Fruit fly (Drosophila melanogaster) whole organism, prepupa: Measurements from ENCODE around the gene CG34183.

Experiments
- Blimp-1 ChIP-seq: fragments of 200-800 bp; sonication (Bioruptor generic); optimal IDR thresholded peaks from 3 replicates; lab custom pipeline; 2017; ENCODE audit warnings: missing biosample characterization, missing genetic modification characterization, mild to moderate bottlenecking, moderate library complexity, missing genetic modification reagents
- CG10631 ChIP-seq: fragments of 200-800 bp; sonication (Bioruptor generic); optimal IDR thresholded peaks from 2 replicates; lab custom pipeline; 2016; ENCODE audit warnings: missing biosample characterization, missing genetic modification characterization
- CG10669 ChIP-seq: fragments of 200-800 bp; sonication (Bioruptor generic); optimal IDR thresholded peaks from 3 replicates; lab custom pipeline; 2018; ENCODE audit warnings: missing biosample characterization, mild to moderate bottlenecking, missing genetic modification characterization, moderate library complexity
- CG11762 ChIP-seq: fragments of 200-800 bp; sonication (Bioruptor generic); optimal IDR thresholded peaks from 3 replicates; lab custom pipeline; 2016; ENCODE audit warnings: missing biosample characterization, missing genetic modification characterization; ENCODE audit not compliant: insufficient read depth
- CG11902 ChIP-seq: fragments of 200-800 bp; sonication (Bioruptor generic); optimal IDR thresholded peaks from 3 replicates; lab custom pipeline; 2016; ENCODE audit warnings: missing biosample characterization, missing genetic modification characterization
- CG1621 ChIP-seq: fragments of 200-800 bp; sonication (Bioruptor generic); optimal IDR thresholded peaks from 3 replicates; lab custom pipeline; 2018; ENCODE audit warnings: missing biosample characterization, mild to moderate bottlenecking, missing genetic modification characterization
- CG3032 ChIP-seq: fragments of 200-800 bp; optimal IDR thresholded peaks from 2 replicates; lab custom pipeline; 2019; ENCODE audit warnings: missing biosample characterization, mild to moderate bottlenecking, missing genetic modification characterization, moderate library complexity
- CG31627 ChIP-seq: fragments of 200-800 bp; sonication (Bioruptor generic); optimal IDR thresholded peaks from 3 replicates; lab custom pipeline; 2016; ENCODE audit warnings: missing biosample characterization, missing genetic modification characterization
- CG32006 ChIP-seq: fragments of 200-800 bp; sonication (Bioruptor generic); optimal IDR thresholded peaks from 3 replicates; lab custom pipeline; 2017; ENCODE audit warnings: missing biosample characterization, mild to moderate bottlenecking, missing genetic modification characterization
- CG34406 ChIP-seq: fragments of 200-800 bp; sonication (Bioruptor generic); optimal IDR thresholded peaks from 3 replicates; lab custom pipeline; 2016; ENCODE audit warnings: missing biosample characterization, missing genetic modification characterization
- CG3919 ChIP-seq: fragments of 200-800 bp; sonication (Bioruptor generic); optimal IDR thresholded peaks from 3 replicates; lab custom pipeline; 2016; ENCODE audit warnings: missing biosample characterization, missing genetic modification characterization
- CG6163 ChIP-seq: fragments of 200-800 bp; sonication (Bioruptor generic); IDR thresholded peaks from 3 replicates; pipeline ENCODE4 v1.3.6; 2022; ENCODE audit warnings: missing biosample characterization, missing genetic modification characterization
- CG6276 ChIP-seq: fragments of 200-800 bp; sonication (Bioruptor generic); optimal IDR thresholded peaks from 2 replicates; lab custom pipeline; 2017; ENCODE audit warnings: missing biosample characterization, mild to moderate bottlenecking, missing genetic modification characterization
- CG6792 ChIP-seq: fragments of 200-800 bp; sonication (Bioruptor generic); optimal IDR thresholded peaks from 3 replicates; lab custom pipeline; 2016; ENCODE audit warnings: missing biosample characterization, missing genetic modification characterization
- CG6808 ChIP-seq: fragments of 200-800 bp; sonication (Bioruptor generic); optimal IDR thresholded peaks from 3 replicates; lab custom pipeline; 2017; ENCODE audit warnings: missing biosample characterization, missing genetic modification characterization, mild to moderate bottlenecking, moderate library complexity, missing genetic modification reagents
- CG6854 ChIP-seq: fragments of 200-800 bp; sonication (Bioruptor generic); optimal IDR thresholded peaks from 2 replicates; lab custom pipeline; 2017; ENCODE audit warnings: missing biosample characterization, mild to moderate bottlenecking, missing genetic modification characterization
- CG7368 ChIP-seq: fragments of 200-800 bp; sonication (Bioruptor generic); optimal IDR thresholded peaks from 3 replicates; lab custom pipeline; 2016; ENCODE audit warnings: missing biosample characterization, missing genetic modification characterization
- CG8319 ChIP-seq: fragments of 200-800 bp; sonication (Bioruptor generic); optimal IDR thresholded peaks from 3 replicates; lab custom pipeline; 2016; ENCODE audit warnings: missing biosample characterization, missing genetic modification characterization
- CG8632 ChIP-seq: fragments of 200-800 bp; sonication (Bioruptor generic); optimal IDR thresholded peaks from 3 replicates; lab custom pipeline; 2016; ENCODE audit warnings: missing biosample characterization, missing genetic modification characterization
- CG9139 ChIP-seq: fragments of 200-800 bp; sonication (Bioruptor generic); optimal IDR thresholded peaks from 3 replicates; lab custom pipeline; 2017; ENCODE audit warnings: missing biosample characterization, mild to moderate bottlenecking, missing genetic modification characterization
- Eip75B ChIP-seq: fragments of 200-800 bp; sonication (Bioruptor generic); optimal IDR thresholded peaks from 3 replicates; lab custom pipeline; 2016; ENCODE audit warnings: missing biosample characterization, missing genetic modification characterization
- Eip78C ChIP-seq: fragments of 200-800 bp; sonication (Bioruptor generic); peaks from one replicate; lab custom pipeline; 2016; ENCODE audit warnings: missing biosample characterization, missing genetic modification characterization
- Eip93F ChIP-seq: fragments of 200-800 bp; sonication (Bioruptor generic); optimal IDR thresholded peaks from 2 replicates; lab custom pipeline; 2016; ENCODE audit warnings: missing biosample characterization, mild to moderate bottlenecking, missing genetic modification characterization
- Ets21C ChIP-seq: fragments of 200-800 bp; sonication (Bioruptor generic); optimal IDR thresholded peaks from 3 replicates; lab custom pipeline; 2016; ENCODE audit warnings: missing biosample characterization, missing genetic modification characterization
- Ets96B ChIP-seq: fragments of 200-800 bp; optimal IDR thresholded peaks from 2 replicates; lab custom pipeline; 2019; ENCODE audit warnings: missing biosample characterization, mild to moderate bottlenecking, missing genetic modification characterization, moderate library complexity
- Gug ChIP-seq: fragments of 200-800 bp; sonication (Bioruptor generic); IDR thresholded peaks from 2 replicates; pipeline ENCODE4 v1.3.6; 2022; ENCODE audit warnings: missing biosample characterization, missing genetic modification characterization
- Hr38 ChIP-seq: sonication (Bioruptor generic); optimal IDR thresholded peaks from 2 replicates; lab custom pipeline; 2016; ENCODE audit warnings: missing biosample characterization, missing genetic modification characterization
- Lpt ChIP-seq: fragments of 200-800 bp; sonication (Bioruptor generic); optimal IDR thresholded peaks from 3 replicates; lab custom pipeline; 2016; ENCODE audit warnings: missing biosample characterization, missing genetic modification characterization
- Met ChIP-seq: fragments of 200-800 bp; sonication (Bioruptor generic); optimal IDR thresholded peaks from 3 replicates; lab custom pipeline; 2016; ENCODE audit warnings: missing biosample characterization, missing genetic modification characterization
- OdsH ChIP-seq: fragments of 200-800 bp; sonication (Bioruptor generic); optimal IDR thresholded peaks from 3 replicates; lab custom pipeline; 2016; ENCODE audit warnings: missing biosample characterization, missing genetic modification characterization
- Smox ChIP-seq: fragments of 200-800 bp; sonication (Bioruptor generic); optimal IDR thresholded peaks from 3 replicates; lab custom pipeline; 2016; ENCODE audit warnings: missing biosample characterization, missing genetic modification characterization
- Sox15 ChIP-seq: fragments of 200-800 bp; sonication (Bioruptor generic); optimal IDR thresholded peaks from 3 replicates; lab custom pipeline; 2016; ENCODE audit warnings: missing biosample characterization, missing genetic modification characterization
- achi ChIP-seq: fragments of 200-800 bp; sonication (Bioruptor generic); optimal IDR thresholded peaks from 3 replicates; lab custom pipeline; 2016; ENCODE audit warnings: missing biosample characterization, missing genetic modification characterization
- acj6 ChIP-seq: fragments of 200-800 bp; sonication (Bioruptor generic); optimal IDR thresholded peaks from 3 replicates; lab custom pipeline; 2016; ENCODE audit warnings: missing biosample characterization, missing genetic modification characterization
- dac ChIP-seq: fragments of 200-800 bp; sonication (Bioruptor generic); optimal IDR thresholded peaks from 2 replicates; lab custom pipeline; 2017; ENCODE audit warnings: missing biosample characterization, mild to moderate bottlenecking, missing genetic modification characterization
- dsx ChIP-seq: fragments of 200-800 bp; optimal IDR thresholded peaks from 3 replicates; lab custom pipeline; 2019; ENCODE audit warnings: missing biosample characterization, mild to moderate bottlenecking, missing genetic modification characterization, moderate library complexity; ENCODE audit not compliant: poor library complexity, severe bottlenecking
- eg ChIP-seq: fragments of 200-800 bp; sonication (Bioruptor generic); IDR thresholded peaks from 3 replicates; pipeline ENCODE4 v1.3.6; 2022; ENCODE audit warnings: missing biosample characterization, missing genetic modification characterization
- esn ChIP-seq: fragments of 200-800 bp; sonication (Bioruptor generic); optimal IDR thresholded peaks from 2 replicates; lab custom pipeline; 2016; ENCODE audit warnings: missing biosample characterization, mild to moderate bottlenecking, missing genetic modification characterization, moderate library complexity
- fd59A ChIP-seq: fragments of 200-800 bp; sonication (Bioruptor generic); optimal IDR thresholded peaks from 2 replicates; lab custom pipeline; 2017; ENCODE audit warnings: missing biosample characterization, mild to moderate bottlenecking, missing genetic modification characterization, missing genetic modification reagents
- fkh ChIP-seq: fragments of 200-800 bp; sonication (Bioruptor generic); optimal IDR thresholded peaks from 3 replicates; lab custom pipeline; 2017; ENCODE audit warnings: missing biosample characterization, mild to moderate bottlenecking, missing genetic modification characterization, moderate library complexity
- pdm3 ChIP-seq: fragments of 200-800 bp; sonication (Bioruptor generic); optimal IDR thresholded peaks from 3 replicates; lab custom pipeline; 2016; ENCODE audit warnings: missing biosample characterization, missing genetic modification characterization
- salr ChIP-seq, 2 experiments: fragments of 200-800 bp; sonication (Bioruptor generic); optimal IDR thresholded peaks; 3 replicates each; lab custom pipeline; 2016 to 2018; ENCODE audit warnings: missing biosample characterization in 2 of 2, missing genetic modification characterization in 2 of 2, mild to moderate bottlenecking in 1 of 2
- spab ChIP-seq: fragments of 200-800 bp; sonication (Bioruptor generic); optimal IDR thresholded peaks from 2 replicates; lab custom pipeline; 2017; ENCODE audit warnings: missing biosample characterization, mild to moderate bottlenecking, missing genetic modification characterization, missing genetic modification reagents
- ss ChIP-seq, 2 experiments: fragments of 200-800 bp; sonication (Bioruptor generic); optimal IDR thresholded peaks; 2 replicates in 1 of 2; 3 replicates in 1 of 2; lab custom pipeline; 2017 to 2018; ENCODE audit warnings: mild to moderate bottlenecking in 2 of 2, missing biosample characterization in 2 of 2, missing genetic modification characterization in 2 of 2, moderate library complexity in 1 of 2
- svp ChIP-seq: fragments of 200-800 bp; sonication (Bioruptor generic); peaks from one replicate; lab custom pipeline; 2016; ENCODE audit warnings: missing biosample characterization, missing genetic modification characterization
- topi ChIP-seq: fragments of 200-800 bp; sonication (Bioruptor generic); optimal IDR thresholded peaks from 3 replicates; lab custom pipeline; 2016; ENCODE audit warnings: missing biosample characterization, missing genetic modification characterization
- vri ChIP-seq: fragments of 200-800 bp; sonication (Bioruptor generic); optimal IDR thresholded peaks from 3 replicates; lab custom pipeline; 2016; ENCODE audit warnings: missing biosample characterization, mild to moderate bottlenecking, missing genetic modification characterization

CG34183 gene

DNA sequence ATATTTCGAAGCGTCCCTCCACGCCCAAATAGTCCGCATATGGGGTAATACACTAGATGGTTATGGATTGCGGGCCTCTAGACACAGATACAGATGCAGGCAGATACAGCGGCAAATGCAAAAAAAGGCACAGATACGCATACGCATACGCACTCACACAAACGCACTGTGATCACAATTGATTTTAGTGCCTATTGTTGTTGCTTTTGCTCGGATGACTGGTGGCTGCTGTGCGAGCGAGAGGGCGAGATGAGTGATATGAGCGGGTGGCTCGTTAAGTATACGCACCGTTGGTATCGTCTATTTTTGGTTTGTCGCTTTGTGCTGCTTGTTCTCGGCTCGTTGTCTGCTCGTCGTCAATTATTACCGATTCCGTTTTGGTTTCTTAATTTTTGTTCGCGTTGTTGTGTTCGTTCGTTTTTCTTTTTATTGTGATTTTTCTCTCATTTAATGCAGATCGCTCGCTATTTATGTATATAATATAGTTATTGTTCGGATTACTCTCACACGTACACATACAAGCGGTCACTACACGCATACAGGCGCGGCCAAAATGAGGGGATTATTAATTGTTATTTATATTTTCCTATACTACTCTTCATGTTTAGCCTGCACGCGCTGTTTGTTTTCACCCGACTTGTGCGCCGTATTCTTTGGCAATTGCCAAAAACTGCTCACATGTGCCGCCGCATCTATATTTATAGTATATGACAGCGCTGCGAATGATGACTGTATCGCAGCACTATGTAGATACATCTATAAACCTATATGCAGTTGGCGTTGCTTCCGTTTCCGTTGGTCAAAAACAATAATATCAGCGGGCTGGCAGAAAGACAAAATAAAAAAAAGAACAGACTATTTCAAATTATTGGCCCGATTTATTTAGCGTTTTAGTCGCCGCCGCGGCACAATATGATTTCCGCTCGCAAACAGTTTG, 17.0 kb upstream of the CG34183 start:
- TF ChIP-seq topi (GFP tag; lab: Kevin White, UChicago), result no peak
- no peak for TF ChIP-seq svp (GFP tag; lab: Kevin White, UChicago)
- peak; percentile 30 for TF ChIP-seq dsx
- TF ChIP-seq CG7368 (GFP tag; lab: Kevin White, UChicago), result no peak
- 0 out of 3 replicates have a peak, but pooled peaks have one; percentile 24 for TF ChIP-seq eg (GFP tag; lab: Robert Waterston, UW)
- TF ChIP-seq CG10669 (GFP tag; lab: Kevin White, UChicago), result peak; percentile 2
- TF ChIP-seq acj6, result no peak
- TF ChIP-seq ss (GFP tag; optimal IDR thresholded peaks at IDR 0.05; lab: Kevin White, UChicago), result peak; percentile 36 to 37
- TF ChIP-seq Eip78C (GFP tag; lab: Kevin White, UChicago), result peak; percentile 76
- peak; percentile 29 for TF ChIP-seq CG6808 (GFP tag; lab: Kevin White, UChicago)
- TF ChIP-seq salr (GFP tag; optimal IDR thresholded peaks at IDR 0.05; lab: Kevin White, UChicago), result peak in 1 of 2 experiments; percentile 22
- TF ChIP-seq Ets96B, result no peak
- TF ChIP-seq fkh, result peak; percentile 37
- TF ChIP-seq CG3032 (tag; lab: Kevin White, UChicago), result no peak
- no peak for TF ChIP-seq CG34406
- no peak for TF ChIP-seq Sox15
- TF ChIP-seq CG11762 (GFP tag; lab: Kevin White, UChicago), result no peak
- peak; percentile 47; the same call in 2 of the 3 replicates for TF ChIP-seq CG6163
- peak; percentile 5 for TF ChIP-seq CG3919
- peak; percentile 38 for TF ChIP-seq CG1621 (tag; lab: Kevin White, UChicago)
- no peak for TF ChIP-seq Blimp-1 (GFP tag; lab: Kevin White, UChicago)
- TF ChIP-seq CG10631 (GFP tag; lab: Kevin White, UChicago), result no peak
- TF ChIP-seq OdsH, result no peak

DNA sequence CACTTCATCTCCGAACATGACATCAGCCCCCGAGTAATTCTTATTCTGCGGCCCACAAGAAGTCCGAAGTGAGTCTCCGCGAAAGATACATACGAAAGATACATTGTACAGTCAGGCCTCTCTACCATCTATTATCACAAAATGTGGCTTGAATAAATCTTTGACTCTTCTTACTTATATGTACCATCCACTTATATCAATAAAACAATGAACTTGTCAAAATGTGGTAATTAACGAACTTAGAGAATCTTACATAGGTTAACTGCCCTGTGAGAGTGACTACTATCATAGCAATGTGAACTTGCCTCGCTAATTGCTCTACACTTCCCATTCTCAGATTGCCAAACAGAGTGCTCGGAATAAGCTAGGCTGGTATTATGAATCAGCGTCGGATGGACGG, 16.1 kb upstream of the CG34183 start:
- TF ChIP-seq CG6808 (GFP tag; lab: Kevin White, UChicago), result no peak
- TF ChIP-seq CG10669 (GFP tag; lab: Kevin White, UChicago), result peak; percentile 32
- no peak for TF ChIP-seq Sox15
- peak; percentile 6 for TF ChIP-seq dsx
- TF ChIP-seq Gug, result peak; percentile 69
- TF ChIP-seq vri, result no peak
- TF ChIP-seq Eip93F, result no peak
- TF ChIP-seq CG3032 (tag; lab: Kevin White, UChicago), result peak; percentile 47
- no peak for TF ChIP-seq topi (GFP tag; lab: Kevin White, UChicago)
- peak; percentile 74 for TF ChIP-seq eg (GFP tag; lab: Robert Waterston, UW)
- TF ChIP-seq Eip75B (GFP tag; lab: Kevin White, UChicago), result no peak
- peak; percentile 22 for TF ChIP-seq CG3919
- no peak for TF ChIP-seq fkh
- no peak for TF ChIP-seq fd59A (GFP tag; lab: Kevin White, UChicago)
- no peak for TF ChIP-seq salr (GFP tag; optimal IDR thresholded peaks at IDR 0.05; lab: Kevin White, UChicago)
- no peak for TF ChIP-seq dac (GFP tag; lab: Kevin White, UChicago)
- TF ChIP-seq pdm3 (GFP tag; lab: Kevin White, UChicago), result no peak
- no peak for TF ChIP-seq CG8319 (GFP tag; lab: Kevin White, UChicago)
- TF ChIP-seq Hr38 (GFP tag; lab: Kevin White, UChicago), result no peak
- TF ChIP-seq CG7368 (GFP tag; lab: Kevin White, UChicago), result peak; percentile 7
- no peak for TF ChIP-seq Smox (GFP tag; lab: Kevin White, UChicago)
- no peak for TF ChIP-seq CG32006 (GFP tag; lab: Kevin White, UChicago)
- TF ChIP-seq CG6792 (GFP tag; lab: Kevin White, UChicago), result no peak
- TF ChIP-seq esn (GFP tag; lab: Kevin White, UChicago), result no peak
- no peak for TF ChIP-seq CG6854 (GFP tag; lab: Kevin White, UChicago)
- TF ChIP-seq CG8632, result no peak
- TF ChIP-seq CG9139 (GFP tag; lab: Kevin White, UChicago), result no peak
- TF ChIP-seq Eip78C (GFP tag; lab: Kevin White, UChicago), result peak; percentile 71
- peak; percentile 18 for TF ChIP-seq CG10631 (GFP tag; lab: Kevin White, UChicago)
- peak; percentile 30 for TF ChIP-seq achi (GFP tag; lab: Kevin White, UChicago)
- TF ChIP-seq CG31627, result no peak
- peak; percentile 29 for TF ChIP-seq CG6276 (GFP tag; lab: Kevin White, UChicago)
- no peak for TF ChIP-seq Met
- TF ChIP-seq Ets21C (GFP tag; lab: Kevin White, UChicago), result no peak
- TF ChIP-seq spab, result no peak
- TF ChIP-seq CG11902, result no peak
- no peak for TF ChIP-seq Lpt
